Fruit fly (Drosophila melanogaster) whole organism, embryonic: ENCODE data around the gene CG6933.

Experiments used
- Bteb2 ChIP-seq: fragments of 200-800 bp; sonication (Bioruptor generic); optimal IDR thresholded peaks from 2 replicates; lab custom pipeline; 2016; ENCODE audit warnings: missing biosample characterization, missing genetic modification characterization
- CG10209 ChIP-seq: fragments of 200-800 bp; sonication (Bioruptor generic); optimal IDR thresholded peaks from 3 replicates; lab custom pipeline; 2017; ENCODE audit warnings: missing biosample characterization, mild to moderate bottlenecking, missing genetic modification characterization, missing genetic modification reagents
- CG11504 ChIP-seq: fragments of 200-800 bp; sonication (Bioruptor generic); optimal IDR thresholded peaks from 3 replicates; lab custom pipeline; 2019; ENCODE audit warnings: missing biosample characterization, mild to moderate bottlenecking, missing genetic modification characterization, moderate library complexity
- CG11695 ChIP-seq: fragments of 200-800 bp; sonication (Bioruptor generic); IDR thresholded peaks from 3 replicates; pipeline ENCODE4 v1.3.6; 2022; ENCODE audit warnings: missing biosample characterization, missing genetic modification characterization
- CG12071 ChIP-seq: fragments of 200-800 bp; sonication (Bioruptor generic); optimal IDR thresholded peaks from 3 replicates; lab custom pipeline; 2018; ENCODE audit warnings: missing biosample characterization, mild to moderate bottlenecking, missing genetic modification characterization
- CG12104 ChIP-seq: fragments of 200-800 bp; sonication (Bioruptor generic); optimal IDR thresholded peaks from 3 replicates; lab custom pipeline; 2016; ENCODE audit warnings: missing biosample characterization, missing genetic modification characterization
- CG12391 ChIP-seq: fragments of 200-800 bp; sonication (Bioruptor generic); optimal IDR thresholded peaks from 3 replicates; lab custom pipeline; 2018; ENCODE audit warnings: missing biosample characterization, mild to moderate bottlenecking, missing genetic modification characterization, moderate library complexity
- CG12659 ChIP-seq: fragments of 200-800 bp; sonication (Bioruptor generic); optimal IDR thresholded peaks from 3 replicates; lab custom pipeline; 2017; ENCODE audit warnings: mild to moderate bottlenecking, missing biosample characterization, missing genetic modification reagents, missing genetic modification characterization
- CG13424 ChIP-seq: fragments of 200-800 bp; sonication (Bioruptor generic); optimal IDR thresholded peaks from 2 replicates; lab custom pipeline; 2019; ENCODE audit warnings: missing biosample characterization, mild to moderate bottlenecking, missing genetic modification characterization, moderate library complexity
- CG15269 ChIP-seq: fragments of 200-800 bp; sonication (Bioruptor generic); optimal IDR thresholded peaks from 2 replicates; lab custom pipeline; 2018; ENCODE audit warnings: missing biosample characterization, mild to moderate bottlenecking, missing genetic modification characterization, moderate library complexity
- CG15514 ChIP-seq: fragments of 200-800 bp; sonication (Bioruptor generic); optimal IDR thresholded peaks from 3 replicates; lab custom pipeline; 2017; ENCODE audit warnings: missing biosample characterization, missing genetic modification characterization, mild to moderate bottlenecking, moderate library complexity, missing genetic modification reagents
- CG17385 ChIP-seq: fragments of 200-800 bp; sonication (Bioruptor generic); optimal IDR thresholded peaks from 3 replicates; lab custom pipeline; 2018; ENCODE audit warnings: missing biosample characterization, mild to moderate bottlenecking, missing genetic modification characterization
- CG18599 ChIP-seq: fragments of 200-800 bp; sonication (Bioruptor generic); optimal IDR thresholded peaks from 3 replicates; lab custom pipeline; 2017; ENCODE audit warnings: missing biosample characterization, missing genetic modification characterization, mild to moderate bottlenecking, moderate library complexity, missing genetic modification reagents
- CG18619 ChIP-seq: fragments of 200-800 bp; sonication (Bioruptor generic); optimal IDR thresholded peaks from 3 replicates; lab custom pipeline; 2017; ENCODE audit warnings: missing biosample characterization, mild to moderate bottlenecking, missing genetic modification characterization
- CG32532 ChIP-seq: fragments of 200-800 bp; sonication (Bioruptor generic); IDR thresholded peaks from 2 replicates; pipeline ENCODE4 v1.3.6; 2022; ENCODE audit warnings: missing biosample characterization, missing genetic modification characterization
- CG3281 ChIP-seq: fragments of 200-800 bp; sonication (Bioruptor generic); optimal IDR thresholded peaks from 3 replicates; lab custom pipeline; 2017; ENCODE audit warnings: missing biosample characterization, mild to moderate bottlenecking, missing genetic modification characterization
- CG34376 ChIP-seq: fragments of 200-800 bp; sonication (Bioruptor generic); optimal IDR thresholded peaks from 2 replicates; lab custom pipeline; 2018; ENCODE audit warnings: missing biosample characterization, mild to moderate bottlenecking, missing genetic modification characterization
- CG6813 ChIP-seq: fragments of 200-800 bp; sonication (Bioruptor generic); optimal IDR thresholded peaks from 2 replicates; lab custom pipeline; 2017; ENCODE audit warnings: missing biosample characterization, missing genetic modification characterization, mild to moderate bottlenecking, moderate library complexity, missing genetic modification reagents
- CG7556 ChIP-seq: fragments of 200-800 bp; sonication (Bioruptor generic); optimal IDR thresholded peaks from 2 replicates; lab custom pipeline; 2017; ENCODE audit warnings: missing biosample characterization, mild to moderate bottlenecking, missing genetic modification characterization
- CG9609 ChIP-seq: fragments of 200-800 bp; sonication (Bioruptor generic); optimal IDR thresholded peaks from 3 replicates; lab custom pipeline; 2016; ENCODE audit warnings: missing biosample characterization, missing genetic modification characterization
- D19B ChIP-seq: fragments of 200-800 bp; sonication (Bioruptor generic); optimal IDR thresholded peaks from 2 replicates; lab custom pipeline; 2017; ENCODE audit warnings: missing biosample characterization, mild to moderate bottlenecking, missing genetic modification characterization
- Fer1 ChIP-seq: fragments of 200-800 bp; sonication (Bioruptor generic); optimal IDR thresholded peaks from 2 replicates; lab custom pipeline; 2017; ENCODE audit warnings: missing biosample characterization, mild to moderate bottlenecking, missing genetic modification characterization
- GATAe ChIP-seq: fragments of 200-800 bp; sonication (Bioruptor generic); conservative IDR thresholded peaks from 2 replicates; pipeline ENCODE4 v1.3.6; 2022; ENCODE audit warnings: missing biosample characterization, missing genetic modification characterization
- HHEX ChIP-seq: fragments of 200-800 bp; sonication (Bioruptor generic); optimal IDR thresholded peaks from 3 replicates; lab custom pipeline; 2017; ENCODE audit warnings: missing biosample characterization, mild to moderate bottlenecking, missing genetic modification characterization, missing genetic modification reagents
- Hand ChIP-seq: fragments of 200-800 bp; sonication (Bioruptor generic); optimal IDR thresholded peaks from 2 replicates; lab custom pipeline; 2017; ENCODE audit warnings: mild to moderate bottlenecking, missing biosample characterization, missing genetic modification reagents, missing genetic modification characterization
- Hmr ChIP-seq: fragments of 200-800 bp; sonication (Bioruptor generic); optimal IDR thresholded peaks from 3 replicates; lab custom pipeline; 2017; ENCODE audit warnings: mild to moderate bottlenecking, missing biosample characterization, missing genetic modification reagents, missing genetic modification characterization
- Hr51 ChIP-seq, 2 experiments: fragments of 200-800 bp; sonication (Bioruptor generic); optimal IDR thresholded peaks; 2 replicates in 1 of 2; 3 replicates in 1 of 2; lab custom pipeline; 2016 to 2018; ENCODE audit warnings: missing biosample characterization in 2 of 2, missing genetic modification characterization in 2 of 2, mild to moderate bottlenecking in 1 of 2, moderate library complexity in 1 of 2
- Meics ChIP-seq: fragments of 200-800 bp; sonication (Bioruptor generic); optimal IDR thresholded peaks from 2 replicates; lab custom pipeline; 2017; ENCODE audit warnings: missing biosample characterization, mild to moderate bottlenecking, missing genetic modification characterization
- NC2β ChIP-seq: fragments of 200-800 bp; sonication (Bioruptor generic); optimal IDR thresholded peaks from 2 replicates; lab custom pipeline; 2016; ENCODE audit warnings: missing biosample characterization, missing genetic modification characterization
- PHDP ChIP-seq: fragments of 200-800 bp; sonication (Bioruptor generic); optimal IDR thresholded peaks from 3 replicates; lab custom pipeline; 2018; ENCODE audit warnings: missing biosample characterization, mild to moderate bottlenecking, missing genetic modification characterization, moderate library complexity
- Poxn ChIP-seq: fragments of 200-800 bp; sonication (Bioruptor generic); IDR thresholded peaks from 2 replicates; pipeline ENCODE4 v1.3.6; 2022; ENCODE audit warnings: missing biosample characterization, missing genetic modification characterization
- Ptx1 ChIP-seq: fragments of 200-800 bp; sonication (Bioruptor generic); IDR thresholded peaks from 2 replicates; pipeline ENCODE4 v1.3.6; 2022; ENCODE audit warnings: missing biosample characterization, missing genetic modification characterization
- dysf ChIP-seq: fragments of 200-800 bp; sonication (Bioruptor generic); IDR thresholded peaks from 3 replicates; pipeline ENCODE4 v1.3.6; 2022; ENCODE audit warnings: missing biosample characterization, missing genetic modification characterization
- grau ChIP-seq: fragments of 200-800 bp; optimal IDR thresholded peaks from 3 replicates; lab custom pipeline; 2019; ENCODE audit warnings: missing biosample characterization, mild to moderate bottlenecking, missing genetic modification characterization, moderate library complexity
- grn ChIP-seq: fragments of 200-800 bp; sonication (Bioruptor generic); optimal IDR thresholded peaks from 3 replicates; lab custom pipeline; 2017; ENCODE audit warnings: missing biosample characterization, missing genetic modification characterization
- lab ChIP-seq: fragments of 200-800 bp; sonication (Bioruptor generic); optimal IDR thresholded peaks from 3 replicates; lab custom pipeline; 2017; ENCODE audit warnings: missing biosample characterization, missing genetic modification characterization, mild to moderate bottlenecking, moderate library complexity, missing genetic modification reagents
- lilli ChIP-seq: fragments of 200-800 bp; sonication (Bioruptor generic); optimal IDR thresholded peaks from 3 replicates; lab custom pipeline; 2016; ENCODE audit warnings: missing biosample characterization, missing genetic modification characterization
- nau ChIP-seq: fragments of 200-800 bp; sonication (Bioruptor generic); optimal IDR thresholded peaks from 3 replicates; lab custom pipeline; 2017; ENCODE audit warnings: missing biosample characterization, mild to moderate bottlenecking, missing genetic modification characterization, missing genetic modification reagents
- salm ChIP-seq: fragments of 200-800 bp; sonication (Bioruptor generic); optimal IDR thresholded peaks from 2 replicates; lab custom pipeline; 2018; ENCODE audit warnings: missing biosample characterization, mild to moderate bottlenecking, missing genetic modification characterization
- sd ChIP-seq: fragments of 200-800 bp; sonication (Bioruptor generic); optimal IDR thresholded peaks from 3 replicates; lab custom pipeline; 2018; ENCODE audit warnings: missing biosample characterization, mild to moderate bottlenecking, missing genetic modification characterization, moderate library complexity
- sug ChIP-seq: fragments of 200-800 bp; optimal IDR thresholded peaks from 2 replicates; lab custom pipeline; 2019; ENCODE audit warnings: missing biosample characterization, mild to moderate bottlenecking, missing genetic modification characterization, moderate library complexity

CG6933 gene

dm6 chr3L:20221412-20221864, 1.2 kb upstream of the CG6933 start, which contains the start of gene CG17145 (continued):
- no peak for TF ChIP-seq CG12071
- peak; percentile 42 for TF ChIP-seq CG13424
- peak; percentile 41 for TF ChIP-seq CG11504
- no peak for TF ChIP-seq nau (GFP tag; lab: Kevin White, UChicago)
- TF ChIP-seq sd (tag; lab: Kevin White, UChicago): peak; percentile 18
- peak; percentile 45; the same call in 1 of the 2 replicates for TF ChIP-seq GATAe (GFP tag; lab: Robert Waterston, UW)
- TF ChIP-seq Hr51 (GFP tag; optimal IDR thresholded peaks at IDR 0.05; lab: Kevin White, UChicago): peak in 1 of 2 experiments; percentile 56
- TF ChIP-seq D19B (GFP tag; lab: Kevin White, UChicago): peak; percentile 96
- TF ChIP-seq lilli (GFP tag; lab: Kevin White, UChicago): peak; percentile 22
- TF ChIP-seq Hmr (GFP tag; lab: Kevin White, UChicago): peak; percentile 65
- TF ChIP-seq CG32532 (GFP tag; lab: Robert Waterston, UW): 0 out of 2 replicates have a peak, but pooled peaks have one; percentile 16
- peak; percentile 46 for TF ChIP-seq sug
- TF ChIP-seq CG7556 (GFP tag; lab: Kevin White, UChicago): peak; percentile 18
- TF ChIP-seq CG12391 (tag; lab: Kevin White, UChicago): peak; percentile 9
- 0 out of 3 replicates have a peak, but pooled peaks have one; percentile 11 for TF ChIP-seq CG11695 (GFP tag; lab: Robert Waterston, UW)
- peak; percentile 24 for TF ChIP-seq CG10209 (GFP tag; lab: Kevin White, UChicago)
- TF ChIP-seq HHEX (GFP tag; lab: Kevin White, UChicago): peak; percentile 26
- TF ChIP-seq CG15514 (GFP tag; lab: Kevin White, UChicago): peak; percentile 27
- peak; percentile 47 for TF ChIP-seq PHDP (tag; lab: Kevin White, UChicago)
- no peak for TF ChIP-seq salm (tag; lab: Kevin White, UChicago)
- TF ChIP-seq grau (tag; lab: Kevin White, UChicago): peak; percentile 64
- TF ChIP-seq grn (GFP tag; lab: Kevin White, UChicago): peak; percentile 50
- TF ChIP-seq NC2β (GFP tag; lab: Kevin White, UChicago): no peak
- 0 out of 2 replicates have a peak, but pooled peaks have one; percentile 13 for TF ChIP-seq Ptx1
- no peak for TF ChIP-seq Bteb2
- TF ChIP-seq Fer1 (GFP tag; lab: Kevin White, UChicago): peak; percentile 49
- TF ChIP-seq CG12659 (GFP tag; lab: Kevin White, UChicago): peak; percentile 38
- TF ChIP-seq CG12104: peak; percentile 15
- TF ChIP-seq CG34376 (GFP tag; lab: Kevin White, UChicago): peak; percentile 40
- peak; percentile 55 for TF ChIP-seq CG15269 (tag; lab: Kevin White, UChicago)
- TF ChIP-seq CG9609 (GFP tag; lab: Kevin White, UChicago): no peak
- TF ChIP-seq dysf (GFP tag; lab: Robert Waterston, UW): peak; percentile 54; the same call in 2 of the 3 replicates
- TF ChIP-seq lab: peak; percentile 68
- TF ChIP-seq CG17385: peak; percentile 39
- peak; percentile 68 for TF ChIP-seq CG3281 (GFP tag; lab: Kevin White, UChicago)
- peak; percentile 51 for TF ChIP-seq Meics
- peak; percentile 52 for TF ChIP-seq CG18599 (GFP tag; lab: Kevin White, UChicago)
- TF ChIP-seq CG18619 (GFP tag; lab: Kevin White, UChicago): peak; percentile 4
- no peak for TF ChIP-seq CG6813 (GFP tag; lab: Kevin White, UChicago)
- TF ChIP-seq Hand (GFP tag; lab: Kevin White, UChicago): peak; percentile 50
- no peak for TF ChIP-seq Poxn (GFP tag; lab: Robert Waterston, UW)
